Worm (Caenorhabditis elegans) whole organism, early embryonic: Measurements from ENCODE around the gene Y38F1A.7.

Experiments
- aly-1 ChIP-seq: sonication (generic microtip); optimal IDR thresholded peaks from 2 replicates; lab custom pipeline; 2016; ENCODE audit warnings: missing genetic modification characterization, missing compliant biosample characterization
- ama-1 ChIP-seq: fragments of 150-350 bp; optimal IDR thresholded peaks from 2 replicates; lab custom pipeline; 2014
- ceh-13 ChIP-seq: fragments of 200-800 bp; sonication (Bioruptor generic); optimal IDR thresholded peaks from 2 replicates; lab custom pipeline; 2018; ENCODE audit warnings: mild to moderate bottlenecking, missing genetic modification characterization, missing compliant biosample characterization
- flt-1 ChIP-seq: fragments of 200-800 bp; sonication (Bioruptor generic); IDR thresholded peaks from 2 replicates; pipeline ENCODE4 v1.3.6; 2022; ENCODE audit warnings: missing genetic modification characterization, missing compliant biosample characterization
- hmbx-1 ChIP-seq: sonication (generic microtip); optimal IDR thresholded peaks from 2 replicates; lab custom pipeline; 2016; ENCODE audit warnings: mild to moderate bottlenecking, missing genetic modification characterization, missing compliant biosample characterization
- pes-1 ChIP-seq: fragments of 200-800 bp; sonication (Bioruptor generic); IDR thresholded peaks from 2 replicates; pipeline ENCODE4 v1.3.6; 2022; ENCODE audit warnings: missing genetic modification reagents, missing genetic modification characterization, missing compliant biosample characterization
- sea-1 ChIP-seq: fragments of 200-800 bp; sonication (Bioruptor generic); conservative IDR thresholded peaks from 2 replicates; pipeline ENCODE4 v1.3.6; 2022; ENCODE audit warnings: missing genetic modification characterization, missing compliant biosample characterization
- tbx-37 ChIP-seq: fragments of 200-800 bp; sonication (Bioruptor generic); conservative IDR thresholded peaks from 2 replicates; pipeline ENCODE4 v1.3.6; 2022; ENCODE audit warnings: missing genetic modification reagents, missing genetic modification characterization, missing compliant biosample characterization

ce11 chrII:12992193-12992592, 5.4 kb downstream of the Y38F1A.7 start:
- TF ChIP-seq ceh-13 (GFP tag; lab: Kevin White, UChicago) (no peak), aly-1 (tag; lab: Kevin White, UChicago) (no peak), flt-1 (GFP tag; lab: Robert Waterston, UW) (no peak), sea-1 (GFP tag; lab: Robert Waterston, UW) (no peak), tbx-37 (GFP tag; lab: Robert Waterston, UW) (no peak), pes-1 (GFP tag; lab: Robert Waterston, UW) (no peak; the same call in 1 of the 2 replicates), ama-1 (lab: Kevin White, UChicago) (no peak), hmbx-1 (no peak)
